Fruit fly (Drosophila melanogaster) whole organism, embryonic: Measurements from ENCODE around the gene Atu.

ENCODE experiments used
- CG12155 ChIP-seq: fragments of 200-800 bp; sonication (Bioruptor generic); optimal IDR thresholded peaks from 3 replicates; lab custom pipeline; 2016; ENCODE audit warnings: missing biosample characterization, missing genetic modification characterization
- CG12659 ChIP-seq: fragments of 200-800 bp; sonication (Bioruptor generic); optimal IDR thresholded peaks from 3 replicates; lab custom pipeline; 2017; ENCODE audit warnings: mild to moderate bottlenecking, missing biosample characterization, missing genetic modification reagents, missing genetic modification characterization
- CG14710 ChIP-seq: fragments of 200-800 bp; sonication (Bioruptor generic); optimal IDR thresholded peaks from 3 replicates; lab custom pipeline; 2019; ENCODE audit warnings: missing biosample characterization, mild to moderate bottlenecking, missing genetic modification characterization, moderate library complexity
- CG17359 ChIP-seq: fragments of 200-800 bp; sonication (Bioruptor generic); optimal IDR thresholded peaks from 3 replicates; lab custom pipeline; 2018; ENCODE audit warnings: missing biosample characterization, mild to moderate bottlenecking, missing genetic modification characterization, moderate library complexity
- CG18764 ChIP-seq: fragments of 200-800 bp; sonication (Bioruptor generic); optimal IDR thresholded peaks from 3 replicates; lab custom pipeline; 2016; ENCODE audit warnings: missing biosample characterization, missing genetic modification characterization
- CG2120 ChIP-seq: fragments of 200-800 bp; sonication (Bioruptor generic); optimal IDR thresholded peaks from 3 replicates; lab custom pipeline; 2016; ENCODE audit warnings: missing biosample characterization, missing genetic modification characterization
- CG2199 ChIP-seq: fragments of 200-800 bp; sonication (Bioruptor generic); IDR thresholded peaks from 3 replicates; pipeline ENCODE4 v1.3.6; 2022; ENCODE audit warnings: missing biosample characterization, missing genetic modification characterization
- CG42726 ChIP-seq: fragments of 200-800 bp; sonication (Bioruptor generic); IDR thresholded peaks from 2 replicates; pipeline ENCODE4 v1.3.6; 2022; ENCODE audit warnings: missing biosample characterization, missing genetic modification characterization; ENCODE audit not compliant: partially characterized antibody
- CG4404 ChIP-seq: fragments of 200-800 bp; sonication (Bioruptor generic); IDR thresholded peaks from 2 replicates; pipeline ENCODE4 v1.3.6; 2022; ENCODE audit warnings: missing biosample characterization, missing genetic modification characterization
- CG4730 ChIP-seq: fragments of 200-800 bp; sonication (Bioruptor generic); IDR thresholded peaks from 2 replicates; pipeline ENCODE4 v1.3.6; 2022; ENCODE audit warnings: missing biosample characterization, missing genetic modification characterization
- CG5180 ChIP-seq: fragments of 200-800 bp; sonication (Bioruptor generic); optimal IDR thresholded peaks from 3 replicates; lab custom pipeline; 2017; ENCODE audit warnings: missing biosample characterization, missing genetic modification characterization, mild to moderate bottlenecking, moderate library complexity, missing genetic modification reagents
- CG6272 ChIP-seq: fragments of 200-800 bp; sonication (Bioruptor generic); IDR thresholded peaks from 2 replicates; pipeline ENCODE4 v1.3.6; 2022; ENCODE audit warnings: missing biosample characterization, missing genetic modification characterization
- CG7357 ChIP-seq: fragments of 200-800 bp; sonication (Bioruptor generic); IDR thresholded peaks from 3 replicates; pipeline ENCODE4 v1.3.6; 2022; ENCODE audit warnings: missing biosample characterization, missing genetic modification characterization
- CG7839 ChIP-seq: fragments of 200-800 bp; sonication (Bioruptor generic); optimal IDR thresholded peaks from 3 replicates; lab custom pipeline; 2018; ENCODE audit warnings: missing biosample characterization, mild to moderate bottlenecking, missing genetic modification characterization, moderate library complexity
- CG8944 ChIP-seq: fragments of 200-800 bp; sonication (Bioruptor generic); optimal IDR thresholded peaks from 3 replicates; lab custom pipeline; 2016; ENCODE audit warnings: missing biosample characterization, missing genetic modification characterization
- CG9727 ChIP-seq: fragments of 200-800 bp; sonication (Bioruptor generic); optimal IDR thresholded peaks from 3 replicates; lab custom pipeline; 2017; ENCODE audit warnings: missing biosample characterization, mild to moderate bottlenecking, missing genetic modification characterization
- Dek ChIP-seq: fragments of 200-800 bp; sonication (Bioruptor generic); optimal IDR thresholded peaks from 3 replicates; lab custom pipeline; 2019; ENCODE audit warnings: missing biosample characterization, mild to moderate bottlenecking, missing genetic modification characterization, moderate library complexity
- E2f1 ChIP-seq: fragments of 200-800 bp; sonication (Bioruptor generic); IDR thresholded peaks from 2 replicates; pipeline ENCODE4 v1.3.6; 2022; ENCODE audit warnings: missing biosample characterization, missing genetic modification characterization
- Ets97D ChIP-seq: fragments of 200-800 bp; sonication (Bioruptor generic); optimal IDR thresholded peaks from 3 replicates; lab custom pipeline; 2016; ENCODE audit warnings: missing biosample characterization, missing genetic modification characterization
- Jarid2 ChIP-seq: fragments of 200-800 bp; sonication (Bioruptor generic); optimal IDR thresholded peaks from 3 replicates; lab custom pipeline; 2017; ENCODE audit warnings: mild to moderate bottlenecking, missing biosample characterization, missing genetic modification reagents, missing genetic modification characterization
- Kr ChIP-seq: fragments of 200-800 bp; sonication (Bioruptor generic); optimal IDR thresholded peaks from 2 replicates; lab custom pipeline; 2017; ENCODE audit warnings: missing biosample characterization, mild to moderate bottlenecking, missing genetic modification characterization
- Lim3 ChIP-seq: fragments of 200-800 bp; sonication (Bioruptor generic); IDR thresholded peaks from 2 replicates; pipeline ENCODE4 v1.3.6; 2022; ENCODE audit warnings: missing biosample characterization, missing genetic modification characterization
- MBD-R2 ChIP-seq: fragments of 200-800 bp; sonication (Bioruptor generic); IDR thresholded peaks from 2 replicates; pipeline ENCODE4 v1.3.6; 2022; ENCODE audit warnings: missing biosample characterization, missing genetic modification characterization
- Meics ChIP-seq: fragments of 200-800 bp; sonication (Bioruptor generic); optimal IDR thresholded peaks from 2 replicates; lab custom pipeline; 2017; ENCODE audit warnings: missing biosample characterization, mild to moderate bottlenecking, missing genetic modification characterization
- NK7.1 ChIP-seq: fragments of 200-800 bp; sonication (Bioruptor generic); optimal IDR thresholded peaks from 3 replicates; lab custom pipeline; 2016; ENCODE audit warnings: missing biosample characterization, missing genetic modification characterization
- Optix ChIP-seq: fragments of 200-800 bp; sonication (Bioruptor generic); IDR thresholded peaks from 3 replicates; pipeline ENCODE4 v1.3.6; 2022; ENCODE audit warnings: missing biosample characterization, missing genetic modification characterization
- Pdp1 ChIP-seq, 2 experiments: fragments of 200-800 bp; sonication (Bioruptor generic); optimal IDR thresholded peaks; 3 replicates each; lab custom pipeline; 2016; ENCODE audit warnings: missing biosample characterization in 2 of 2, missing genetic modification characterization in 2 of 2, mild to moderate bottlenecking in 1 of 2, moderate library complexity in 1 of 2
- Rx ChIP-seq: fragments of 200-800 bp; sonication (Bioruptor generic); IDR thresholded peaks from 2 replicates; pipeline ENCODE4 v1.3.6; 2022; ENCODE audit warnings: missing biosample characterization, missing genetic modification characterization
- Taf1 ChIP-seq: fragments of 200-800 bp; sonication (Bioruptor generic); IDR thresholded peaks from 2 replicates; pipeline ENCODE4 v1.3.6; 2022; ENCODE audit warnings: missing biosample characterization, missing genetic modification characterization
- Usf ChIP-seq: fragments of 200-800 bp; sonication (Bioruptor generic); optimal IDR thresholded peaks from 2 replicates; lab custom pipeline; 2017; ENCODE audit warnings: missing genotype, missing biosample characterization, missing genetic modification characterization
- az2 ChIP-seq: fragments of 200-800 bp; sonication (Bioruptor generic); optimal IDR thresholded peaks from 3 replicates; lab custom pipeline; 2016; ENCODE audit warnings: missing biosample characterization, missing genetic modification characterization
- cato ChIP-seq: fragments of 200-800 bp; sonication (Bioruptor generic); optimal IDR thresholded peaks from 2 replicates; lab custom pipeline; 2016; ENCODE audit warnings: missing biosample characterization, missing genetic modification characterization, borderline replicate concordance
- gem ChIP-seq: fragments of 200-800 bp; sonication (Bioruptor generic); optimal IDR thresholded peaks from 2 replicates; lab custom pipeline; 2019; ENCODE audit warnings: missing biosample characterization, mild to moderate bottlenecking, missing genetic modification characterization, moderate library complexity
- gro ChIP-seq: fragments of 200-800 bp; sonication (Bioruptor generic); optimal IDR thresholded peaks from 2 replicates; lab custom pipeline; 2016; ENCODE audit warnings: missing biosample characterization, missing genetic modification characterization
- gsb ChIP-seq: fragments of 200-800 bp; sonication (Bioruptor generic); IDR thresholded peaks from 2 replicates; pipeline ENCODE4 v1.3.6; 2022; ENCODE audit warnings: missing biosample characterization, missing genetic modification characterization
- gt ChIP-seq: fragments of 200-800 bp; sonication (Bioruptor generic); IDR thresholded peaks from 2 replicates; pipeline ENCODE4 v1.3.6; 2022; ENCODE audit warnings: missing biosample characterization, missing genetic modification characterization
- ind ChIP-seq: fragments of 200-800 bp; sonication (Bioruptor generic); optimal IDR thresholded peaks from 3 replicates; lab custom pipeline; 2016; ENCODE audit warnings: missing biosample characterization, missing genetic modification characterization
- jumu ChIP-seq: fragments of 200-800 bp; sonication (Bioruptor generic); optimal IDR thresholded peaks from 3 replicates; lab custom pipeline; 2016; ENCODE audit warnings: missing biosample characterization, missing genetic modification characterization
- lov ChIP-seq, 2 experiments: fragments of 200-800 bp in 1 of 2; fragments of >200 bp in 1 of 2; sonication (Bioruptor generic) in 1 of 2; IDR thresholded peaks in 1 of 2; optimal IDR thresholded peaks in 1 of 2; 2 replicates in 1 of 2; 3 replicates in 1 of 2; pipeline versions ENCODE4 v1.3.6 to Lab custom; 2017 to 2022; ENCODE audit warnings: missing biosample characterization in 1 of 2, missing genetic modification characterization in 1 of 2
- nom ChIP-seq: fragments of 200-800 bp; sonication (Bioruptor generic); optimal IDR thresholded peaks from 2 replicates; lab custom pipeline; 2017; ENCODE audit warnings: missing biosample characterization, missing genetic modification characterization, mild to moderate bottlenecking, moderate library complexity, missing genetic modification reagents
- oc ChIP-seq: fragments of 200-800 bp; sonication (Bioruptor generic); optimal IDR thresholded peaks from 2 replicates; lab custom pipeline; 2018; ENCODE audit warnings: missing biosample characterization, mild to moderate bottlenecking, missing genetic modification characterization, moderate library complexity
- pho ChIP-seq: fragments of 200-800 bp; sonication (Bioruptor generic); optimal IDR thresholded peaks from 2 replicates; lab custom pipeline; 2016; ENCODE audit warnings: missing biosample characterization, missing genetic modification characterization
- ro ChIP-seq: fragments of 200-800 bp; sonication (Bioruptor generic); IDR thresholded peaks from 2 replicates; pipeline ENCODE4 v1.3.6; 2022; ENCODE audit warnings: missing biosample characterization, missing genetic modification characterization
- seq ChIP-seq: fragments of 200-800 bp; sonication (Bioruptor generic); IDR thresholded peaks from 2 replicates; pipeline ENCODE4 v1.3.6; 2022; ENCODE audit warnings: missing biosample characterization, missing genetic modification characterization
- sima ChIP-seq: fragments of 200-800 bp; sonication (Bioruptor generic); optimal IDR thresholded peaks from 2 replicates; lab custom pipeline; 2016; ENCODE audit warnings: missing biosample characterization, missing genetic modification characterization
- sna ChIP-seq: fragments of 200-800 bp; sonication (Bioruptor generic); IDR thresholded peaks from 2 replicates; pipeline ENCODE4 v1.3.6; 2022; ENCODE audit warnings: missing biosample characterization, missing genetic modification characterization; ENCODE audit not compliant: partially characterized antibody
- tup ChIP-seq: fragments of 200-800 bp; sonication (Bioruptor generic); optimal IDR thresholded peaks from 2 replicates; lab custom pipeline; 2016; ENCODE audit warnings: missing biosample characterization, mild to moderate bottlenecking, missing genetic modification characterization, moderate library complexity
- wdn ChIP-seq: fragments of 200-800 bp; sonication (Bioruptor generic); IDR thresholded peaks from 2 replicates; pipeline ENCODE4 v1.3.6; 2022; ENCODE audit warnings: missing biosample characterization, missing genetic modification characterization
- wor ChIP-seq: fragments of 200-800 bp; sonication (Bioruptor generic); IDR thresholded peaks from 2 replicates; pipeline ENCODE4 v1.3.6; 2022; ENCODE audit warnings: missing biosample characterization, missing genetic modification characterization

The Atu gene

DNA sequence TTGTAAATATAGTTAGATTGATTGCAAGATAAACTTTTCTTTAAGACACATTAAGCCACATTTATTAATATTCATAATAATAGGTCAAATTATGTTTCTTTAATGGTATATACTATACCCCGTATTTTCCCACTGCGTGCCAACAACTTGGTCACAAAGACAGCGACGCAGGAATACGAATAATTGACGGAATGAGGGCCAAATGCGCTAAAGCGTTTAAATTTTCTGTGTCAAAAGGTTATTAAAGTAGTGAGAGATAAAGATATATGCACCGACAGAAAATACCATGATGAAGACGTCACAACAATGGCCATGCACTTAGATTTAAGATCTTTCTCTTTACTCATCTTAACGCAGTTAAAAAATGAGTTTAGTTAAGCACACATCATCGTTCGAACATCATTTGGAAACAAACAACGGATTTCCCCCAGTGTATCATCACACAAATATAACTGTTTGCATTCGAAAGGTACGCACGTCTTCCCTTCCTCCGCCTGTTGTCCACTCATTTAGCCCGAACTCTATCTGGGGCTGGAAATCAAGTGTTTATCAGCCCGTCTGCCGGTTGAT lies 7.3 kb downstream of the Atu start (continued):
- TF ChIP-seq ro, result no peak
- TF ChIP-seq wdn, result peak; percentile 30; the same call in 1 of the 2 replicates
- no peak for TF ChIP-seq seq
- no peak for TF ChIP-seq gt
- TF ChIP-seq gro (GFP tag; lab: Kevin White, UChicago), result peak; percentile 57
- TF ChIP-seq CG2120 (GFP tag; lab: Kevin White, UChicago), result peak; percentile 63
- 0 out of 2 replicates have a peak, but pooled peaks have one; percentile 9 for TF ChIP-seq gsb (GFP tag; lab: Robert Waterston, UW)
- TF ChIP-seq NK7.1 (GFP tag; lab: Kevin White, UChicago), result no peak
- TF ChIP-seq Kr (GFP tag; lab: Kevin White, UChicago), result no peak
- TF ChIP-seq CG7839 (tag; lab: Kevin White, UChicago), result peak; percentile 72
- peak; percentile 45 for TF ChIP-seq CG6272
- TF ChIP-seq az2 (GFP tag; lab: Kevin White, UChicago), result peak; percentile 52
- TF ChIP-seq tup (GFP tag; lab: Kevin White, UChicago), result no peak
- peak; percentile 78 for TF ChIP-seq CG17359 (tag; lab: Kevin White, UChicago)
- TF ChIP-seq nom (GFP tag; lab: Kevin White, UChicago), result no peak
- TF ChIP-seq Meics, result peak; percentile 64
- TF ChIP-seq CG18764 (GFP tag; lab: Kevin White, UChicago), result peak; percentile 50
- peak; percentile 60 for TF ChIP-seq CG14710 (tag; lab: Kevin White, UChicago)
- TF ChIP-seq CG4404 (GFP tag; lab: Robert Waterston, UW), result peak; percentile 39; the same call in 1 of the 2 replicates
- TF ChIP-seq CG42726 (GFP tag; lab: Robert Waterston, UW), result no peak
- TF ChIP-seq pho (GFP tag; lab: Kevin White, UChicago), result peak; percentile 38
- TF ChIP-seq CG8944, result peak; percentile 52
- peak; percentile 75 for TF ChIP-seq Rx (GFP tag; lab: Robert Waterston, UW)
- TF ChIP-seq CG2199 (GFP tag; lab: Robert Waterston, UW), result no peak
- TF ChIP-seq Optix, result peak; percentile 71; the same call in 2 of the 3 replicates
- peak; percentile 42 for TF ChIP-seq cato
- no peak for TF ChIP-seq sna
- peak; percentile 15; the same call in 1 of the 2 replicates for TF ChIP-seq wor (GFP tag; lab: Robert Waterston, UW)
- TF ChIP-seq Usf (GFP tag; lab: Kevin White, UChicago), result peak; percentile 6
- TF ChIP-seq Ets97D, result peak; percentile 24
- TF ChIP-seq MBD-R2 (GFP tag; lab: Robert Waterston, UW), result no peak; the same call in 1 of the 2 replicates
- TF ChIP-seq CG7357 (GFP tag; lab: Robert Waterston, UW), result peak; percentile 61; the same call in 1 of the 3 replicates
- no peak for TF ChIP-seq Lim3 (GFP tag; lab: Robert Waterston, UW)
- TF ChIP-seq Dek (tag; lab: Kevin White, UChicago), result peak; percentile 40
- TF ChIP-seq CG12155 (GFP tag; lab: Kevin White, UChicago), result no peak
- TF ChIP-seq oc (tag; lab: Kevin White, UChicago), result peak; percentile 80
- peak; percentile 62 for TF ChIP-seq CG5180
- TF ChIP-seq CG9727, result peak; percentile 75
- peak; percentile 23; the same call in 1 of the 2 replicates for TF ChIP-seq E2f1
- peak; percentile 74 for TF ChIP-seq gem (tag; lab: Kevin White, UChicago)
- TF ChIP-seq CG4730 (GFP tag; lab: Robert Waterston, UW), result peak; percentile 46; the same call in 1 of the 2 replicates
- TF ChIP-seq sima (GFP tag; lab: Kevin White, UChicago), result no peak
- TF ChIP-seq Jarid2 (GFP tag; lab: Kevin White, UChicago), result no peak
- no peak for TF ChIP-seq lov (optimal IDR thresholded peaks at IDR 0.05; lab: Kevin White, UChicago)
- TF ChIP-seq lov (GFP tag; IDR thresholded peaks at IDR 0.05; lab: Robert Waterston, UW), result peak; percentile 84
- peak; percentile 63 for TF ChIP-seq jumu (GFP tag; lab: Kevin White, UChicago)
- no peak; the same call in 1 of the 2 replicates for TF ChIP-seq Taf1
- TF ChIP-seq ind (GFP tag; lab: Kevin White, UChicago), result peak; percentile 68
- TF ChIP-seq Pdp1 (GFP tag; optimal IDR thresholded peaks at IDR 0.05; lab: Kevin White, UChicago), result peak; percentile 43 to 70
- TF ChIP-seq CG12659 (GFP tag; lab: Kevin White, UChicago), result peak; percentile 62
